Fruit fly (Drosophila melanogaster) whole organism, embryonic: ENCODE data around the gene superdeath.

Experiments used
- Bgb ChIP-seq: fragments of 200-800 bp; sonication (Bioruptor generic); IDR thresholded peaks from 2 replicates; pipeline ENCODE4 v1.3.6; 2022; ENCODE audit warnings: missing biosample characterization, missing genetic modification characterization; ENCODE audit not compliant: partially characterized antibody
- Blimp-1 ChIP-seq: fragments of 200-800 bp; sonication (Bioruptor generic); optimal IDR thresholded peaks from 3 replicates; lab custom pipeline; 2018; ENCODE audit warnings: missing biosample characterization, missing genetic modification characterization, mild to moderate bottlenecking, moderate library complexity, missing genetic modification reagents
- CG10366 ChIP-seq: fragments of 200-800 bp; sonication (Bioruptor generic); IDR thresholded peaks from 2 replicates; pipeline ENCODE4 v1.3.6; 2022; ENCODE audit warnings: missing biosample characterization, missing genetic modification characterization
- CG10959 ChIP-seq: fragments of 200-800 bp; sonication (Bioruptor generic); IDR thresholded peaks from 2 replicates; pipeline ENCODE4 v1.3.6; 2022; ENCODE audit warnings: missing biosample characterization, missing genetic modification characterization
- CG11247 ChIP-seq: fragments of 200-800 bp; sonication (Bioruptor generic); IDR thresholded peaks from 2 replicates; pipeline ENCODE4 v1.3.6; 2022; ENCODE audit warnings: missing biosample characterization, missing genetic modification characterization
- CG11696 ChIP-seq: fragments of 200-800 bp; sonication (Bioruptor generic); IDR thresholded peaks from 2 replicates; pipeline ENCODE4 v1.3.6; 2022; ENCODE audit warnings: missing biosample characterization, missing genetic modification characterization
- CG13296 ChIP-seq: fragments of 200-800 bp; sonication (Bioruptor generic); optimal IDR thresholded peaks from 3 replicates; lab custom pipeline; 2018; ENCODE audit warnings: missing biosample characterization, mild to moderate bottlenecking, missing genetic modification characterization
- CG15011 ChIP-seq: fragments of 200-800 bp; sonication (Bioruptor generic); optimal IDR thresholded peaks from 3 replicates; lab custom pipeline; 2018; ENCODE audit warnings: missing biosample characterization, mild to moderate bottlenecking, missing genetic modification characterization
- CG15514 ChIP-seq: fragments of 200-800 bp; sonication (Bioruptor generic); optimal IDR thresholded peaks from 3 replicates; lab custom pipeline; 2017; ENCODE audit warnings: missing biosample characterization, missing genetic modification characterization, mild to moderate bottlenecking, moderate library complexity, missing genetic modification reagents
- CG17361 ChIP-seq: fragments of 200-800 bp; sonication (Bioruptor generic); IDR thresholded peaks from 3 replicates; pipeline ENCODE4 v1.3.6; 2022; ENCODE audit warnings: missing biosample characterization, missing genetic modification characterization
- CG17802 ChIP-seq: fragments of 200-800 bp; sonication (Bioruptor generic); optimal IDR thresholded peaks from 2 replicates; lab custom pipeline; 2018; ENCODE audit warnings: missing biosample characterization, mild to moderate bottlenecking, missing genetic modification characterization, moderate library complexity
- CG18619 ChIP-seq: fragments of 200-800 bp; sonication (Bioruptor generic); optimal IDR thresholded peaks from 3 replicates; lab custom pipeline; 2017; ENCODE audit warnings: missing biosample characterization, mild to moderate bottlenecking, missing genetic modification characterization
- CG2202 ChIP-seq: fragments of 200-800 bp; sonication (Bioruptor generic); optimal IDR thresholded peaks from 2 replicates; lab custom pipeline; 2018; ENCODE audit warnings: missing biosample characterization, mild to moderate bottlenecking, missing genetic modification characterization
- CG2889 ChIP-seq: fragments of 200-800 bp; sonication (Bioruptor generic); IDR thresholded peaks from 3 replicates; pipeline ENCODE4 v1.3.6; 2022; ENCODE audit warnings: missing biosample characterization, missing genetic modification characterization
- CG30431 ChIP-seq: fragments of 200-800 bp; sonication (Bioruptor generic); optimal IDR thresholded peaks from 2 replicates; lab custom pipeline; 2017; ENCODE audit warnings: missing biosample characterization, missing genetic modification characterization
- CG3163 ChIP-seq: fragments of 200-800 bp; sonication (Bioruptor generic); optimal IDR thresholded peaks from 3 replicates; lab custom pipeline; 2016; ENCODE audit warnings: missing biosample characterization, missing genetic modification characterization
- CG6254 ChIP-seq: fragments of 200-800 bp; sonication (Bioruptor generic); optimal IDR thresholded peaks from 3 replicates; lab custom pipeline; 2017; ENCODE audit warnings: mild to moderate bottlenecking, missing biosample characterization, missing genetic modification reagents, missing genetic modification characterization
- CG6683 ChIP-seq: fragments of 200-800 bp; sonication (Bioruptor generic); optimal IDR thresholded peaks from 2 replicates; lab custom pipeline; 2017; ENCODE audit warnings: missing biosample characterization, mild to moderate bottlenecking, missing genetic modification characterization, missing genetic modification reagents
- CG7357 ChIP-seq: fragments of 200-800 bp; sonication (Bioruptor generic); IDR thresholded peaks from 3 replicates; pipeline ENCODE4 v1.3.6; 2022; ENCODE audit warnings: missing biosample characterization, missing genetic modification characterization
- CG7987 ChIP-seq: fragments of 200-800 bp; sonication (Bioruptor generic); optimal IDR thresholded peaks from 2 replicates; lab custom pipeline; 2018; ENCODE audit warnings: missing biosample characterization, mild to moderate bottlenecking, missing genetic modification characterization, moderate library complexity
- CG9817 ChIP-seq: fragments of 200-800 bp; sonication (Bioruptor generic); optimal IDR thresholded peaks from 2 replicates; lab custom pipeline; 2018; ENCODE audit warnings: missing biosample characterization, mild to moderate bottlenecking, missing genetic modification characterization, moderate library complexity
- CrebB ChIP-seq: fragments of 200-800 bp; sonication (Bioruptor generic); optimal IDR thresholded peaks from 3 replicates; lab custom pipeline; 2018; ENCODE audit warnings: missing biosample characterization, mild to moderate bottlenecking, missing genetic modification characterization
- Deaf1 ChIP-seq: fragments of 200-800 bp; optimal IDR thresholded peaks from 3 replicates; lab custom pipeline; 2019; ENCODE audit warnings: missing biosample characterization, mild to moderate bottlenecking, missing genetic modification characterization, moderate library complexity
- NFAT ChIP-seq: fragments of 200-800 bp; sonication (Bioruptor generic); IDR thresholded peaks from 2 replicates; pipeline ENCODE4 v1.3.6; 2022; ENCODE audit warnings: missing biosample characterization, missing genetic modification characterization
- Rfx ChIP-seq: fragments of 200-800 bp; sonication (Bioruptor generic); IDR thresholded peaks from 2 replicates; pipeline ENCODE4 v1.3.6; 2022; ENCODE audit warnings: missing biosample characterization, missing genetic modification characterization
- Side ChIP-seq: fragments of 200-800 bp; sonication (Bioruptor generic); optimal IDR thresholded peaks from 2 replicates; lab custom pipeline; 2016; ENCODE audit warnings: missing biosample characterization, missing genetic modification characterization
- Six4 ChIP-seq: fragments of 200-800 bp; sonication (Bioruptor generic); optimal IDR thresholded peaks from 2 replicates; lab custom pipeline; 2016; ENCODE audit warnings: missing biosample characterization, missing genetic modification characterization
- Sry-β ChIP-seq: fragments of 200-800 bp; sonication (Bioruptor generic); optimal IDR thresholded peaks from 2 replicates; lab custom pipeline; 2018; ENCODE audit warnings: missing biosample characterization, mild to moderate bottlenecking, missing genetic modification characterization, moderate library complexity
- Xbp1 ChIP-seq: fragments of 200-800 bp; sonication (Bioruptor generic); optimal IDR thresholded peaks from 3 replicates; lab custom pipeline; 2016; ENCODE audit warnings: missing biosample characterization, mild to moderate bottlenecking, missing genetic modification characterization
- aop ChIP-seq: fragments of 200-800 bp; sonication (Bioruptor generic); IDR thresholded peaks from 2 replicates; pipeline ENCODE4 v1.3.6; 2022; ENCODE audit warnings: missing biosample characterization, missing genetic modification characterization
- cato ChIP-seq: fragments of 200-800 bp; sonication (Bioruptor generic); optimal IDR thresholded peaks from 2 replicates; lab custom pipeline; 2016; ENCODE audit warnings: missing biosample characterization, missing genetic modification characterization, borderline replicate concordance
- cg ChIP-seq: fragments of 200-800 bp; sonication (Bioruptor generic); optimal IDR thresholded peaks from 3 replicates; lab custom pipeline; 2019; ENCODE audit warnings: missing biosample characterization, mild to moderate bottlenecking, missing genetic modification characterization, moderate library complexity
- crol ChIP-seq: fragments of 200-800 bp; sonication (Bioruptor generic); IDR thresholded peaks from 2 replicates; pipeline ENCODE4 v1.3.6; 2022; ENCODE audit warnings: missing biosample characterization, missing genetic modification characterization
- ems ChIP-seq: fragments of 200-800 bp; sonication (Bioruptor generic); optimal IDR thresholded peaks from 3 replicates; lab custom pipeline; 2016; ENCODE audit warnings: missing biosample characterization, missing genetic modification characterization
- gem ChIP-seq: fragments of 200-800 bp; sonication (Bioruptor generic); optimal IDR thresholded peaks from 2 replicates; lab custom pipeline; 2019; ENCODE audit warnings: missing biosample characterization, mild to moderate bottlenecking, missing genetic modification characterization, moderate library complexity
- her ChIP-seq: fragments of 200-800 bp; sonication (Bioruptor generic); optimal IDR thresholded peaks from 2 replicates; lab custom pipeline; 2016; ENCODE audit warnings: missing biosample characterization, missing genetic modification characterization
- klu ChIP-seq: fragments of 200-800 bp; sonication (Bioruptor generic); IDR thresholded peaks from 2 replicates; pipeline ENCODE4 v1.3.6; 2022; ENCODE audit warnings: missing biosample characterization, missing genetic modification characterization
- odd ChIP-seq: fragments of 200-800 bp; sonication (Bioruptor generic); optimal IDR thresholded peaks from 2 replicates; lab custom pipeline; 2017; ENCODE audit warnings: missing biosample characterization, mild to moderate bottlenecking, missing genetic modification characterization
- org-1 ChIP-seq: fragments of 200-800 bp; sonication (Bioruptor generic); optimal IDR thresholded peaks from 2 replicates; lab custom pipeline; 2017; ENCODE audit warnings: missing biosample characterization, missing genetic modification characterization
- pfk ChIP-seq: fragments of 200-800 bp; sonication (Bioruptor generic); optimal IDR thresholded peaks from 2 replicates; lab custom pipeline; 2018; ENCODE audit warnings: missing biosample characterization, mild to moderate bottlenecking, missing genetic modification characterization, moderate library complexity
- schlank ChIP-seq: fragments of 200-800 bp; sonication (Bioruptor generic); optimal IDR thresholded peaks from 2 replicates; lab custom pipeline; 2018; ENCODE audit warnings: missing biosample characterization, mild to moderate bottlenecking, missing genetic modification characterization
- scrt ChIP-seq: fragments of 200-800 bp; sonication (Bioruptor generic); optimal IDR thresholded peaks from 2 replicates; lab custom pipeline; 2018; ENCODE audit warnings: missing biosample characterization, mild to moderate bottlenecking, missing genetic modification characterization, moderate library complexity
- sd ChIP-seq: fragments of 200-800 bp; sonication (Bioruptor generic); optimal IDR thresholded peaks from 3 replicates; lab custom pipeline; 2018; ENCODE audit warnings: missing biosample characterization, mild to moderate bottlenecking, missing genetic modification characterization, moderate library complexity
- sens-2 ChIP-seq: fragments of 200-800 bp; sonication (Bioruptor generic); IDR thresholded peaks from 2 replicates; pipeline ENCODE4 v1.3.6; 2022; ENCODE audit warnings: missing biosample characterization, missing genetic modification characterization
- sr ChIP-seq: fragments of 200-800 bp; sonication (Bioruptor generic); IDR thresholded peaks from 3 replicates; pipeline ENCODE4 v1.3.6; 2022; ENCODE audit warnings: missing biosample characterization, missing genetic modification characterization
- usp ChIP-seq: fragments of >200 bp; optimal IDR thresholded peaks from 2 replicates; lab custom pipeline; 2017; ENCODE audit warnings: missing biosample characterization, missing genetic modification characterization
- wdn ChIP-seq: fragments of 200-800 bp; sonication (Bioruptor generic); IDR thresholded peaks from 2 replicates; pipeline ENCODE4 v1.3.6; 2022; ENCODE audit warnings: missing biosample characterization, missing genetic modification characterization
- zfh1 ChIP-seq: fragments of 200-800 bp; sonication (Bioruptor generic); IDR thresholded peaks from 3 replicates; pipeline ENCODE4 v1.3.6; 2022; ENCODE audit warnings: missing biosample characterization, missing genetic modification characterization

The superdeath gene

dm6 chr3R:29138407-29138806 is at the start of gene superdeath, which contains the start of gene Alg13 (continued):
- TF ChIP-seq CG7987, result peak; percentile 15

dm6 chr3R:29088938-29089661 is 49.4 kb upstream of the superdeath start:
- TF ChIP-seq klu (GFP tag; lab: Robert Waterston, UW), result 0 out of 2 replicates have a peak, but pooled peaks have one; percentile 47
- peak; percentile 56; the same call in 2 of the 3 replicates for TF ChIP-seq zfh1 (GFP tag; lab: Robert Waterston, UW)
- peak; percentile 47 for TF ChIP-seq CG15514 (GFP tag; lab: Kevin White, UChicago)
- no peak for TF ChIP-seq CG10959 (GFP tag; lab: Robert Waterston, UW)
- no peak for TF ChIP-seq usp (GFP tag; lab: Kevin White, UChicago)
- TF ChIP-seq cg (GFP tag; lab: Kevin White, UChicago), result peak; percentile 93
- no peak for TF ChIP-seq schlank (tag; lab: Kevin White, UChicago)
- TF ChIP-seq Six4 (GFP tag; lab: Kevin White, UChicago), result peak; percentile 36
- TF ChIP-seq CG6254, result peak; percentile 54
- TF ChIP-seq Blimp-1 (GFP tag; lab: Kevin White, UChicago), result peak; percentile 79
- TF ChIP-seq CG10366 (GFP tag; lab: Robert Waterston, UW), result peak; percentile 54
- peak; percentile 24 for TF ChIP-seq CG3163 (GFP tag; lab: Kevin White, UChicago)
- TF ChIP-seq CG7357 (GFP tag; lab: Robert Waterston, UW), result peak; percentile 36; the same call in 1 of the 3 replicates
- no peak for TF ChIP-seq aop
- peak; percentile 17 for TF ChIP-seq Deaf1
- TF ChIP-seq CG13296, result peak; percentile 17
- peak; percentile 70 for TF ChIP-seq CG18619 (GFP tag; lab: Kevin White, UChicago)
- TF ChIP-seq CG11696 (GFP tag; lab: Robert Waterston, UW), result no peak
- no peak for TF ChIP-seq NFAT (GFP tag; lab: Robert Waterston, UW)
- TF ChIP-seq CG2889 (GFP tag; lab: Robert Waterston, UW), result no peak
- peak; percentile 55 for TF ChIP-seq CG9817
- no peak; the same call in 1 of the 2 replicates for TF ChIP-seq wdn (GFP tag; lab: Robert Waterston, UW)
- TF ChIP-seq pfk (GFP tag; lab: Kevin White, UChicago), result no peak
- TF ChIP-seq sens-2 (GFP tag; lab: Robert Waterston, UW), result no peak
- TF ChIP-seq Side (GFP tag; lab: Kevin White, UChicago), result peak; percentile 43
- peak; percentile 1 for TF ChIP-seq CG17802
- peak; percentile 60 for TF ChIP-seq crol (GFP tag; lab: Robert Waterston, UW)
- no peak for TF ChIP-seq her (GFP tag; lab: Kevin White, UChicago)
- TF ChIP-seq Sry-β (GFP tag; lab: Kevin White, UChicago), result no peak
- TF ChIP-seq CG2202 (tag; lab: Kevin White, UChicago), result peak; percentile 50
- peak; percentile 55 for TF ChIP-seq scrt
- peak; percentile 55 for TF ChIP-seq CG15011
- peak; percentile 86 for TF ChIP-seq gem (tag; lab: Kevin White, UChicago)
- peak; percentile 69 for TF ChIP-seq org-1 (GFP tag; lab: Kevin White, UChicago)
- TF ChIP-seq sd, result peak; percentile 58
- TF ChIP-seq CG11247, result no peak
- peak; percentile 40 for TF ChIP-seq odd (GFP tag; lab: Kevin White, UChicago)
- peak; percentile 63 for TF ChIP-seq Rfx (GFP tag; lab: Robert Waterston, UW)
- TF ChIP-seq sr (GFP tag; lab: Robert Waterston, UW), result no peak
- peak; percentile 81 for TF ChIP-seq CG17361 (GFP tag; lab: Robert Waterston, UW)
- peak; percentile 6 for TF ChIP-seq CrebB (tag; lab: Kevin White, UChicago)
- peak; percentile 76 for TF ChIP-seq ems (GFP tag; lab: Kevin White, UChicago)
- no peak for TF ChIP-seq Bgb (GFP tag; lab: Robert Waterston, UW)
- TF ChIP-seq CG6683 (GFP tag; lab: Kevin White, UChicago), result peak; percentile 45
- TF ChIP-seq Xbp1 (GFP tag; lab: Kevin White, UChicago), result peak; percentile 73
- TF ChIP-seq CG30431 (GFP tag; lab: Kevin White, UChicago), result peak; percentile 57
- peak; percentile 35 for TF ChIP-seq cato
